Fruit fly (Drosophila melanogaster) whole organism, embryonic: Measurements from ENCODE around the gene rtv.

ENCODE experiments used
- B-H2 ChIP-seq: fragments of 200-800 bp; sonication (Bioruptor generic); optimal IDR thresholded peaks from 2 replicates; lab custom pipeline; 2018; ENCODE audit warnings: missing biosample characterization, mild to moderate bottlenecking, missing genetic modification characterization
- CG10979 ChIP-seq: fragments of 200-800 bp; sonication (Bioruptor generic); optimal IDR thresholded peaks from 2 replicates; lab custom pipeline; 2018; ENCODE audit warnings: missing biosample characterization, mild to moderate bottlenecking, missing genetic modification characterization, moderate library complexity
- CG12299 ChIP-seq: fragments of 200-800 bp; sonication (Bioruptor generic); optimal IDR thresholded peaks from 2 replicates; lab custom pipeline; 2018; ENCODE audit warnings: missing biosample characterization, mild to moderate bottlenecking, missing genetic modification characterization
- CG13287 ChIP-seq: fragments of 200-800 bp; sonication (Bioruptor generic); IDR thresholded peaks from 2 replicates; pipeline ENCODE4 v1.3.6; 2022; ENCODE audit warnings: missing biosample characterization, missing genetic modification characterization; ENCODE audit not compliant: partially characterized antibody
- CG13775 ChIP-seq: fragments of 200-800 bp; sonication (Bioruptor generic); optimal IDR thresholded peaks from 3 replicates; lab custom pipeline; 2017; ENCODE audit warnings: missing biosample characterization, mild to moderate bottlenecking, missing genetic modification characterization
- CG14965 ChIP-seq: fragments of 200-800 bp; sonication (Bioruptor generic); optimal IDR thresholded peaks from 2 replicates; lab custom pipeline; 2016; ENCODE audit warnings: missing biosample characterization, missing genetic modification characterization, borderline replicate concordance
- CG1603 ChIP-seq: fragments of 200-800 bp; sonication (Bioruptor generic); optimal IDR thresholded peaks from 2 replicates; lab custom pipeline; 2019; ENCODE audit warnings: missing biosample characterization, mild to moderate bottlenecking, missing genetic modification characterization, moderate library complexity
- CG17385 ChIP-seq: fragments of 200-800 bp; sonication (Bioruptor generic); optimal IDR thresholded peaks from 3 replicates; lab custom pipeline; 2018; ENCODE audit warnings: missing biosample characterization, mild to moderate bottlenecking, missing genetic modification characterization
- CG17802 ChIP-seq: fragments of 200-800 bp; sonication (Bioruptor generic); optimal IDR thresholded peaks from 2 replicates; lab custom pipeline; 2018; ENCODE audit warnings: missing biosample characterization, mild to moderate bottlenecking, missing genetic modification characterization, moderate library complexity
- CG18619 ChIP-seq: fragments of 200-800 bp; sonication (Bioruptor generic); optimal IDR thresholded peaks from 3 replicates; lab custom pipeline; 2017; ENCODE audit warnings: missing biosample characterization, mild to moderate bottlenecking, missing genetic modification characterization
- CG2875 ChIP-seq: fragments of 200-800 bp; sonication (Bioruptor generic); optimal IDR thresholded peaks from 2 replicates; lab custom pipeline; 2017; ENCODE audit warnings: missing biosample characterization, mild to moderate bottlenecking, missing genetic modification characterization, missing genetic modification reagents
- CG31388 ChIP-seq: fragments of 200-800 bp; sonication (Bioruptor generic); optimal IDR thresholded peaks from 2 replicates; lab custom pipeline; 2016; ENCODE audit warnings: missing biosample characterization, missing genetic modification characterization
- CG3407 ChIP-seq: fragments of 200-800 bp; sonication (Bioruptor generic); optimal IDR thresholded peaks from 2 replicates; lab custom pipeline; 2018; ENCODE audit warnings: missing biosample characterization, mild to moderate bottlenecking, missing genetic modification characterization
- CG4404 ChIP-seq: fragments of 200-800 bp; sonication (Bioruptor generic); IDR thresholded peaks from 2 replicates; pipeline ENCODE4 v1.3.6; 2022; ENCODE audit warnings: missing biosample characterization, missing genetic modification characterization
- CG5953 ChIP-seq: fragments of 200-800 bp; sonication (Bioruptor generic); IDR thresholded peaks from 2 replicates; pipeline ENCODE4 v1.3.6; 2022; ENCODE audit warnings: missing biosample characterization, missing genetic modification characterization
- CG6175 ChIP-seq: fragments of 200-800 bp; sonication (Bioruptor generic); IDR thresholded peaks from 3 replicates; pipeline ENCODE4 v1.3.6; 2022; ENCODE audit warnings: missing biosample characterization, missing genetic modification characterization
- CG8388 ChIP-seq: fragments of 200-800 bp; sonication (Bioruptor generic); optimal IDR thresholded peaks from 2 replicates; lab custom pipeline; 2019; ENCODE audit warnings: missing biosample characterization, mild to moderate bottlenecking, missing genetic modification characterization, moderate library complexity
- CHES-1-like ChIP-seq: fragments of 200-800 bp; sonication (Bioruptor generic); optimal IDR thresholded peaks from 2 replicates; lab custom pipeline; 2016; ENCODE audit warnings: missing biosample characterization, missing genetic modification characterization
- Dbx ChIP-seq: fragments of 200-800 bp; sonication (Bioruptor generic); IDR thresholded peaks from 3 replicates; pipeline ENCODE4 v1.3.6; 2022; ENCODE audit warnings: missing biosample characterization, missing genetic modification characterization
- H15 ChIP-seq: fragments of 200-800 bp; sonication (Bioruptor generic); IDR thresholded peaks from 3 replicates; pipeline ENCODE4 v1.3.6; 2022; ENCODE audit warnings: missing biosample characterization, missing genetic modification characterization
- Jarid2 ChIP-seq: fragments of 200-800 bp; sonication (Bioruptor generic); optimal IDR thresholded peaks from 3 replicates; lab custom pipeline; 2017; ENCODE audit warnings: mild to moderate bottlenecking, missing biosample characterization, missing genetic modification reagents, missing genetic modification characterization
- Lhr ChIP-seq: fragments of 200-800 bp; sonication (Bioruptor generic); optimal IDR thresholded peaks from 3 replicates; lab custom pipeline; 2017; ENCODE audit warnings: mild to moderate bottlenecking, missing biosample characterization, missing genetic modification reagents, missing genetic modification characterization
- Myb ChIP-seq: fragments of 200-800 bp; sonication (Bioruptor generic); optimal IDR thresholded peaks from 2 replicates; lab custom pipeline; 2016; ENCODE audit warnings: missing biosample characterization, missing genetic modification characterization
- Pdp1 ChIP-seq, 2 experiments: fragments of 200-800 bp; sonication (Bioruptor generic); optimal IDR thresholded peaks; 3 replicates each; lab custom pipeline; 2016; ENCODE audit warnings: missing biosample characterization in 2 of 2, missing genetic modification characterization in 2 of 2, mild to moderate bottlenecking in 1 of 2, moderate library complexity in 1 of 2
- Rfx ChIP-seq: fragments of 200-800 bp; sonication (Bioruptor generic); IDR thresholded peaks from 2 replicates; pipeline ENCODE4 v1.3.6; 2022; ENCODE audit warnings: missing biosample characterization, missing genetic modification characterization
- Usf ChIP-seq: fragments of 200-800 bp; sonication (Bioruptor generic); optimal IDR thresholded peaks from 2 replicates; lab custom pipeline; 2017; ENCODE audit warnings: missing genotype, missing biosample characterization, missing genetic modification characterization
- Xrp1 ChIP-seq: fragments of 200-800 bp; sonication (Bioruptor generic); IDR thresholded peaks from 2 replicates; pipeline ENCODE4 v1.3.6; 2022; ENCODE audit warnings: missing biosample characterization, missing genetic modification characterization
- ac ChIP-seq: fragments of 200-800 bp; sonication (Bioruptor generic); optimal IDR thresholded peaks from 3 replicates; lab custom pipeline; 2017; ENCODE audit warnings: missing biosample characterization, mild to moderate bottlenecking, missing genetic modification characterization
- ap ChIP-seq: fragments of 200-800 bp; sonication (Bioruptor generic); IDR thresholded peaks from 2 replicates; pipeline ENCODE4 v1.3.6; 2022; ENCODE audit warnings: missing biosample characterization, missing genetic modification characterization
- ara ChIP-seq: fragments of 200-800 bp; sonication (Bioruptor generic); IDR thresholded peaks from 2 replicates; pipeline ENCODE4 v1.3.6; 2022; ENCODE audit warnings: missing biosample characterization, missing genetic modification characterization
- cas ChIP-seq: fragments of 200-800 bp; sonication (Bioruptor generic); IDR thresholded peaks from 2 replicates; pipeline ENCODE4 v1.3.6; 2022; ENCODE audit warnings: missing biosample characterization, missing genetic modification characterization
- crol ChIP-seq: fragments of 200-800 bp; sonication (Bioruptor generic); IDR thresholded peaks from 2 replicates; pipeline ENCODE4 v1.3.6; 2022; ENCODE audit warnings: missing biosample characterization, missing genetic modification characterization
- crp ChIP-seq, 2 experiments: fragments of 200-800 bp; sonication (Bioruptor generic); optimal IDR thresholded peaks; 2 replicates in 1 of 2; 3 replicates in 1 of 2; lab custom pipeline; 2017; ENCODE audit warnings: missing biosample characterization in 2 of 2, missing genetic modification characterization in 2 of 2, mild to moderate bottlenecking in 1 of 2, moderate library complexity in 1 of 2
- dysf ChIP-seq: fragments of 200-800 bp; sonication (Bioruptor generic); IDR thresholded peaks from 3 replicates; pipeline ENCODE4 v1.3.6; 2022; ENCODE audit warnings: missing biosample characterization, missing genetic modification characterization
- ftz-f1 ChIP-seq: fragments of 200-800 bp; sonication (Bioruptor generic); optimal IDR thresholded peaks from 2 replicates; lab custom pipeline; 2016; ENCODE audit warnings: missing biosample characterization, missing genetic modification characterization
- gfzf ChIP-seq: fragments of 200-800 bp; sonication (Bioruptor generic); optimal IDR thresholded peaks from 2 replicates; lab custom pipeline; 2016; ENCODE audit warnings: missing biosample characterization, mild to moderate bottlenecking, missing genetic modification characterization, moderate library complexity
- hb ChIP-seq: fragments of 200-800 bp; sonication (Bioruptor generic); IDR thresholded peaks from 3 replicates; pipeline ENCODE4 v1.3.6; 2022; ENCODE audit warnings: missing biosample characterization, missing genetic modification characterization; ENCODE audit not compliant: partially characterized antibody
- hkb ChIP-seq, 2 experiments: fragments of 200-800 bp in 1 of 2; fragments of >200 bp in 1 of 2; sonication (Bioruptor generic) in 1 of 2; IDR thresholded peaks in 1 of 2; optimal IDR thresholded peaks in 1 of 2; 2 replicates each; pipeline versions ENCODE4 v1.3.6 to Lab custom; 2017 to 2022; ENCODE audit warnings: missing biosample characterization in 1 of 2, missing genetic modification characterization in 1 of 2
- kni ChIP-seq: fragments of 200-800 bp; sonication (Bioruptor generic); optimal IDR thresholded peaks from 3 replicates; lab custom pipeline; 2017; ENCODE audit warnings: mild to moderate bottlenecking, missing biosample characterization, missing genetic modification reagents, missing genetic modification characterization
- lov ChIP-seq, 2 experiments: fragments of 200-800 bp in 1 of 2; fragments of >200 bp in 1 of 2; sonication (Bioruptor generic) in 1 of 2; IDR thresholded peaks in 1 of 2; optimal IDR thresholded peaks in 1 of 2; 2 replicates in 1 of 2; 3 replicates in 1 of 2; pipeline versions ENCODE4 v1.3.6 to Lab custom; 2017 to 2022; ENCODE audit warnings: missing biosample characterization in 1 of 2, missing genetic modification characterization in 1 of 2
- row ChIP-seq: fragments of 200-800 bp; sonication (Bioruptor generic); IDR thresholded peaks from 3 replicates; pipeline ENCODE4 v1.3.6; 2022; ENCODE audit warnings: missing biosample characterization, missing genetic modification characterization
- sens ChIP-seq: fragments of 200-800 bp; sonication (Bioruptor generic); peaks from one replicate; lab custom pipeline; 2016; ENCODE audit warnings: missing biosample characterization, missing genetic modification characterization
- tx ChIP-seq: fragments of 200-800 bp; sonication (Bioruptor generic); optimal IDR thresholded peaks from 2 replicates; lab custom pipeline; 2016; ENCODE audit warnings: missing biosample characterization, missing genetic modification characterization
- wek ChIP-seq: fragments of 200-800 bp; sonication (Bioruptor generic); optimal IDR thresholded peaks from 3 replicates; lab custom pipeline; 2018; ENCODE audit warnings: missing biosample characterization, mild to moderate bottlenecking, missing genetic modification characterization, moderate library complexity

The rtv gene

DNA sequence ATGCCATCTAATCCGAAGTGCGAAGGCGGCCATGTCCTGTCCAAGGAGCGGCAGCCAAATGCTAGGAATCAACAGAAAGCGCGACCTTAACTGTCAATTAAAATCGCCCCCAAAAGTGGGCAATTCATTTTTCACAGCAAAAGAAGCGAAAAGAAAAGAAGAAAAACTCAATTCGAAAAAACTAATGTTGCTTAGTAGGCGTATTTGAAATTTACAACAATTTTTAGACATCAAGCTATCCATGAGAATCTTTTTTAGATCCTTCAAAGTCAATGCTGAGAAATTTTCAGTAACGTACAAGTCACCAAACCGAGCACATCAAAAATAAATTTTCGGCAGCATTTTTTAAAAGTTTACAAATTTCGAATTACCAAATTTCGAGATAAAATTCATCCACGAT, 28.8 kb upstream of the rtv start, which contains the start of gene CG15200:
Gene CG15200, plus strand, starts transcription at position 301 of the 400 bp plus-strand sequence.
- TF ChIP-seq CG6175 (no peak), CG13287 (GFP tag; lab: Robert Waterston, UW) (no peak), Lhr (GFP tag; lab: Kevin White, UChicago) (no peak), hb (GFP tag; lab: Robert Waterston, UW) (no peak), cas (GFP tag; lab: Robert Waterston, UW) (no peak), Jarid2 (GFP tag; lab: Kevin White, UChicago) (no peak), CG5953 (GFP tag; lab: Robert Waterston, UW) (no peak)
- TF ChIP-seq, all 482 proteins: peak for 0

DNA sequence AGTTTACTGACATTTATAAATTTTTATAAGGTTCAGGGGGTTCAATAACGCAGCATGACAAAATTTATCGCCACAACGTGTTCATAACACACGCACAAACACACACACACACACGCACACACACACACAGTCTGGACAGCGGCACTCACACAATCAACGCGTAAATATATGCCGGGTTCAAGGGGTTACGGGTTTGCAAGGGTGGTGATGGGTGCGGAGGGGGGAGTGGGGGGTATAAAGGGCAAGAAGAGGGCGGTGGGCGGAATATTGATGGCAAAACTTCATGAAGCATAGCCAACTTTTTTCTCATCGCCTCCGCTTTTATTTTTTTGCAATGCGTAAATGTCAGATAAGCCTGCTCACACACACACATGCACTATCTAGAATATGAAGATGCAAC, 22.3 kb upstream of the rtv start:
- TF ChIP-seq tx (GFP tag; lab: Kevin White, UChicago) (no peak), crol (GFP tag; lab: Robert Waterston, UW) (peak; percentile 56)
- TF ChIP-seq, all 482 proteins: peak for 1

DNA sequence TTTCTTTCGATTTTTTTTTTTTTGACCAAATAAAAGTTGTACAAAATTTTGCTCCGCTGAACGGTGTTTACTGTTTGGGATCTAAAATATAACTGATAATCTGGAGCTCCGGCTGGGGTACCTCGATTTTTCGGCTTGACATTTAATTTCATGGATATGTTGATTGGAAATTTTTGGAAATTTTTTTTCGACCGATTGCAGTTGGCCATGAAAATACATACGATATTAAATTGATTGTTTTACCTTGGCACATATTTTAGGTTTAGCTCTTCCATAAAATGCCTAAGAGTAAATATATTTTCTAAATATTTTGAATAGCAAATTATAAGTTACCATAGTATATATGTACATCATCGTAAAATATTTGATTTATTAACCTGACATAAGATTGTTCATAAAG, 16.8 kb upstream of the rtv start, which contains the start of gene CG1394:
Gene CG1394, minus strand, starts transcription at position 101 of the 400 bp plus-strand sequence.
- TF ChIP-seq crp (GFP tag; optimal IDR thresholded peaks at IDR 0.05; lab: Kevin White, UChicago) (no peak), H15 (GFP tag; lab: Robert Waterston, UW) (no peak), CG8388 (GFP tag; lab: Kevin White, UChicago) (no peak), gfzf (GFP tag; lab: Kevin White, UChicago) (no peak), CG5953 (GFP tag; lab: Robert Waterston, UW) (no peak), CG12299 (no peak), ftz-f1 (GFP tag; lab: Kevin White, UChicago) (no peak), wek (GFP tag; lab: Kevin White, UChicago) (no peak), B-H2 (GFP tag; lab: Kevin White, UChicago) (no peak)

DNA sequence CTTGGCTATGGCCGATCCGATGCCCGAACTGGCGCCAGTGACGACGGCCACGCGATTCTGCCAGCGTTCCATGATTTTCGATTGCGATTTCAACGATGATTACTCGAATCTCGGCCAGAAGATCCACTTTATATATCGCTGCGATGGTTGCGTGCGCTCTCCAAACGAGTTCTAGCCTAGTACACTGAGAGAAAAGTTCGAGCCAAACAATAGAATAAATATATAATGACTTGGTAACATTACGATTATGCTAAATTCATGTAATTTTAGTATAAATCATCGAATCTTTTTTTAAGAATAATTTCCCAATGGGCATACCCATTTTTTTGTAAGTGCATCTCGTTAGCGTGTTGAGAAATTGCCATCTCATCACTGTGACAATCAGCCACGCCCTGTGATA, 15.2 kb upstream of the rtv start, which contains the start of gene Antdh:
Gene Antdh, minus strand, starts transcription at position 101 of the 400 bp plus-strand sequence.
- TF ChIP-seq ap (GFP tag; lab: Robert Waterston, UW) (no peak), CG3407 (no peak), CG14965 (GFP tag; lab: Kevin White, UChicago) (no peak), lov (optimal IDR thresholded peaks at IDR 0.05; lab: Kevin White, UChicago) (no peak), lov (GFP tag; IDR thresholded peaks at IDR 0.05; lab: Robert Waterston, UW) (no peak), row (GFP tag; lab: Robert Waterston, UW) (no peak), CG13775 (GFP tag; lab: Kevin White, UChicago) (no peak), tx (GFP tag; lab: Kevin White, UChicago) (no peak), CG31388 (GFP tag; lab: Kevin White, UChicago) (no peak), CG1603 (tag; lab: Kevin White, UChicago) (peak; percentile 21), CG4404 (GFP tag; lab: Robert Waterston, UW) (no peak), hkb (optimal IDR thresholded peaks at IDR 0.05; lab: Kevin White, UChicago) (no peak), hkb (GFP tag; IDR thresholded peaks at IDR 0.05; lab: Robert Waterston, UW) (no peak), Xrp1 (GFP tag; lab: Robert Waterston, UW) (no peak), CHES-1-like (GFP tag; lab: Kevin White, UChicago) (no peak), ac (GFP tag; lab: Kevin White, UChicago) (no peak), CG10979 (tag; lab: Kevin White, UChicago) (peak; percentile 0), Pdp1 (GFP tag; optimal IDR thresholded peaks at IDR 0.05; lab: Kevin White, UChicago) (no peak), Myb (no peak), Rfx (peak; percentile 47), dysf (0 out of 3 replicates have a peak, but pooled peaks have one; percentile 22), CG17385 (GFP tag; lab: Kevin White, UChicago) (no peak), sens (GFP tag; lab: Kevin White, UChicago) (peak; percentile 60), CG18619 (no peak), Dbx (GFP tag; lab: Robert Waterston, UW) (no peak), CG17802 (tag; lab: Kevin White, UChicago) (no peak), kni (GFP tag; lab: Kevin White, UChicago) (no peak), ara (GFP tag; lab: Robert Waterston, UW) (no peak), CG2875 (GFP tag; lab: Kevin White, UChicago) (no peak), Usf (GFP tag; lab: Kevin White, UChicago) (no peak)
